Worm (Caenorhabditis elegans) whole organism, L4 larva: ENCODE data around the gene str-176.
A peak's percentile ranks its signal among the peaks of the same experiment; 100 is the strongest.

Experiments used
- F49E8.2 ChIP-seq: sonication (generic microtip); optimal IDR thresholded peaks from 2 replicates; lab custom pipeline; 2016; ENCODE audit warnings: missing compliant biosample characterization, mild to moderate bottlenecking, missing genetic modification characterization, borderline replicate concordance
- T26A8.4 ChIP-seq: fragments of 200-800 bp; sonication (Bioruptor generic); IDR thresholded peaks from 2 replicates; pipeline ENCODE4 v1.3.6; 2022; ENCODE audit warnings: missing genetic modification characterization, missing compliant biosample characterization
- Y105C5A.15 ChIP-seq: fragments of 200-800 bp; sonication (Bioruptor generic); IDR thresholded peaks from 2 replicates; pipeline ENCODE4 v1.3.6; 2022; ENCODE audit warnings: missing genetic modification characterization, missing compliant biosample characterization
- Y48G9A.11 ChIP-seq: fragments of 200-800 bp; sonication (Bioruptor generic); IDR thresholded peaks from 2 replicates; pipeline ENCODE4 v1.3.6; 2022; ENCODE audit warnings: missing genetic modification reagents, missing genetic modification characterization, missing compliant biosample characterization
- arid-1 ChIP-seq: fragments of 200-800 bp; sonication (Bioruptor generic); conservative IDR thresholded peaks from 2 replicates; pipeline ENCODE4 v1.3.6; 2022; ENCODE audit warnings: missing genetic modification reagents, missing genetic modification characterization, missing compliant biosample characterization
- ceh-82 ChIP-seq: sonication (generic microtip); optimal IDR thresholded peaks from 2 replicates; lab custom pipeline; 2017; ENCODE audit warnings: missing biosample characterization, missing genetic modification characterization
- ces-1 ChIP-seq: fragments of 150-350 bp; sonication (generic microtip); optimal IDR thresholded peaks from 4 replicates; lab custom pipeline; 2014; ENCODE audit warnings: missing biosample characterization, missing genetic modification reagents, missing genetic modification characterization
- dmd-8 ChIP-seq: fragments of 200-800 bp; sonication (Bioruptor generic); IDR thresholded peaks from 2 replicates; pipeline ENCODE4 v1.3.6; 2022; ENCODE audit warnings: missing genetic modification characterization, missing compliant biosample characterization
- dpl-1 ChIP-seq: fragments of 150-350 bp; optimal IDR thresholded peaks from 2 replicates; lab custom pipeline; 2014; ENCODE audit warnings: missing biosample characterization, missing genetic modification reagents, missing genetic modification characterization
- egl-43 ChIP-seq: fragments of 200-800 bp; sonication (Bioruptor generic); IDR thresholded peaks from 2 replicates; pipeline ENCODE4 v1.3.6; 2022; ENCODE audit warnings: missing genetic modification reagents, missing genetic modification characterization, missing compliant biosample characterization
- fkh-10 ChIP-seq: fragments of 150-350 bp; optimal IDR thresholded peaks from 2 replicates; lab custom pipeline; 2014; ENCODE audit warnings: missing biosample characterization, missing genetic modification reagents, missing genetic modification characterization
- hif-1 ChIP-seq, 2 experiments: sonication (generic microtip); optimal IDR thresholded peaks; 2 replicates each; lab custom pipeline; 2016 to 2017; ENCODE audit warnings: missing compliant biosample characterization in 2 of 2, missing genetic modification characterization in 2 of 2, missing genetic modification reagents in 2 of 2, missing genotype in 2 of 2, mild to moderate bottlenecking in 1 of 2
- hlh-30 ChIP-seq: sonication (generic microtip); optimal IDR thresholded peaks from 2 replicates; lab custom pipeline; 2017; ENCODE audit warnings: antibody characterized with exemption, mild to moderate bottlenecking, missing genetic modification characterization, missing compliant biosample characterization; ENCODE audit not compliant: insufficient read depth
- lin-13 ChIP-seq: fragments of 150-350 bp; optimal IDR thresholded peaks from 2 replicates; lab custom pipeline; 2014; ENCODE audit warnings: missing biosample characterization, missing genetic modification reagents, missing genetic modification characterization
- lin-29 ChIP-seq: fragments of 200-800 bp; sonication (Bioruptor generic); IDR thresholded peaks from 2 replicates; pipeline ENCODE4 v1.3.6; 2022; ENCODE audit warnings: missing genetic modification reagents, missing genetic modification characterization, missing compliant biosample characterization
- lin-38 ChIP-seq: fragments of 200-800 bp; sonication (Bioruptor generic); IDR thresholded peaks from 2 replicates; pipeline ENCODE4 v1.3.6; 2022; ENCODE audit warnings: missing genetic modification reagents, missing genetic modification characterization, missing compliant biosample characterization
- lir-3 ChIP-seq: sonication (generic microtip); optimal IDR thresholded peaks from 2 replicates; lab custom pipeline; 2016; ENCODE audit warnings: mild to moderate bottlenecking, missing genetic modification characterization, missing compliant biosample characterization
- mep-1 ChIP-seq: fragments of 150-350 bp; sonication (generic microtip); optimal IDR thresholded peaks from 3 replicates; lab custom pipeline; 2014; ENCODE audit warnings: missing biosample characterization, missing genetic modification characterization
- mes-2 ChIP-seq: sonication (generic microtip); optimal IDR thresholded peaks from 2 replicates; lab custom pipeline; 2016; ENCODE audit warnings: missing genotype, mild to moderate bottlenecking, missing genetic modification characterization, missing compliant biosample characterization; ENCODE audit not compliant: poor library complexity, severe bottlenecking
- nhr-102 ChIP-seq: sonication (generic microtip); optimal IDR thresholded peaks from 2 replicates; lab custom pipeline; 2016; ENCODE audit warnings: mild to moderate bottlenecking, missing genetic modification characterization, moderate library complexity, missing compliant biosample characterization
- nhr-41 ChIP-seq: fragments of 200-800 bp; sonication (Bioruptor generic); IDR thresholded peaks from 2 replicates; pipeline ENCODE4 v1.3.6; 2022; ENCODE audit warnings: missing genetic modification reagents, missing genetic modification characterization, missing compliant biosample characterization
- nhr-42 ChIP-seq: fragments of 200-800 bp; sonication (Bioruptor generic); IDR thresholded peaks from 2 replicates; pipeline ENCODE4 v1.3.6; 2022; ENCODE audit warnings: missing genetic modification characterization, missing compliant biosample characterization
- nhr-76 ChIP-seq: fragments of 150-350 bp; optimal IDR thresholded peaks from 2 replicates; lab custom pipeline; 2014; ENCODE audit warnings: missing biosample characterization, missing genetic modification characterization
- nhr-77 ChIP-seq: fragments of 150-350 bp; optimal IDR thresholded peaks from 2 replicates; lab custom pipeline; 2014; ENCODE audit warnings: missing biosample characterization, missing genetic modification characterization
- pqm-1 ChIP-seq: sonication (generic microtip); optimal IDR thresholded peaks from 2 replicates; lab custom pipeline; 2017; ENCODE audit warnings: missing biosample characterization, missing genetic modification characterization
- saeg-2 ChIP-seq: fragments of 200-800 bp; sonication (Bioruptor generic); IDR thresholded peaks from 2 replicates; pipeline ENCODE4 v1.3.6; 2022; ENCODE audit warnings: missing genetic modification reagents, missing genetic modification characterization, missing compliant biosample characterization
- set-16 ChIP-seq: fragments of 200-800 bp; sonication (Bioruptor generic); IDR thresholded peaks from 2 replicates; pipeline ENCODE4 v1.3.6; 2022; ENCODE audit warnings: missing genetic modification reagents, missing genetic modification characterization, missing compliant biosample characterization
- snpc-1.2 ChIP-seq: fragments of 200-800 bp; sonication (Bioruptor generic); IDR thresholded peaks from 2 replicates; pipeline ENCODE4 v1.3.6; 2022; ENCODE audit warnings: missing genetic modification reagents, missing genetic modification characterization, missing compliant biosample characterization
- tag-97 ChIP-seq: fragments of 200-800 bp; sonication (Bioruptor generic); IDR thresholded peaks from 2 replicates; pipeline ENCODE4 v1.3.6; 2022; ENCODE audit warnings: missing genetic modification characterization, missing compliant biosample characterization
- unc-130 ChIP-seq: sonication (generic microtip); optimal IDR thresholded peaks from 2 replicates; lab custom pipeline; 2016; ENCODE audit warnings: missing genetic modification reagents, missing genetic modification characterization, missing compliant biosample characterization
- unc-62 ChIP-seq, 3 experiments: fragments of 150-350 bp in 1 of 3; sonication (generic microtip); optimal IDR thresholded peaks in 2 of 3; peaks in 1 of 3; 1 replicate in 1 of 3; 2 replicates in 2 of 3; lab custom pipeline; 2014 to 2017; ENCODE audit warnings: missing biosample characterization in 3 of 3, missing genetic modification characterization in 3 of 3, missing genetic modification reagents in 3 of 3, missing genotype in 1 of 3
- zip-2 ChIP-seq: fragments of 150-350 bp; optimal IDR thresholded peaks from 2 replicates; lab custom pipeline; 2014; ENCODE audit warnings: missing biosample characterization, missing genetic modification characterization

The str-176 gene

DNA sequence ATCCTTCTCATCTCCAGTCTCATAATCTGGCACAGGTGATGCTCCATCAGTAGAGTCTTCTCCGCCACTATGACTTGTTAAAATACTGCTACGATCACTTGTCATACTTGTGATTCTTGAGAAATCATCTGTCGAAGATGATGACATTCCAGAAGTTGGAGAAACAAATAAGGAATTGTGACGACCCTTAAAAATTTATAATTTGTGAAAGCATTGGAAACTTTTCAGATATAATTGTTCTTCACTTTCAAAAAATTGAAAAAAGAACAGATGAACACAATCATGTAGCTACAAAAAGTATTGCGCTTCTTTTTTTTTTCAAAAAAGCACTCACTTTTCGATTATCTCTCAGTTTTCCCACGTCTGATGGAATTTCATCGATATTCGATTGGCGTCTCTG, 42.4 kb upstream of the str-176 start:
- TF ChIP-seq Y105C5A.15 (no peak), unc-62 (GFP tag; optimal IDR thresholded peaks at IDR 0.05 in 1 of 2; lab: Kevin White, UChicago) (peak in 1 of 2 experiments; percentile 95), unc-62 (tag; optimal IDR thresholded peaks at IDR 0.05; lab: Kevin White, UChicago) (no peak)

- TF ChIP-seq Y105C5A.15 (no peak), lir-3 (no peak), egl-43 (no peak), unc-130 (GFP tag; lab: Kevin White, UChicago) (no peak), lin-29 (no peak), ces-1 (GFP tag; lab: Kevin White, UChicago) (no peak), arid-1 (GFP tag; lab: Robert Waterston, UW) (no peak), lin-13 (no peak), T26A8.4 (GFP tag; lab: Robert Waterston, UW) (no peak), ceh-82 (tag; lab: Kevin White, UChicago) (no peak), nhr-42 (no peak), dmd-8 (GFP tag; lab: Robert Waterston, UW) (no peak)
- TF ChIP-seq, all 104 proteins: peak for 0
These were observed 37.8 kb upstream of the str-176 start, which contains the start of gene C28C12.1 for ce11 chrIV:8501382-8501781. Gene C28C12.1, plus strand, starts transcription at chrIV:8501682.

ce11 chrIV:8500576-8500975, 37.0 kb upstream of the str-176 start:
- peak; percentile 88 for TF ChIP-seq set-16 (GFP tag; lab: Robert Waterston, UW)

- no peak for TF ChIP-seq nhr-42
- TF ChIP-seq zip-2 (tag; lab: Kevin White, UChicago): no peak
- peak; percentile 64; the same call in 1 of the 2 replicates for TF ChIP-seq snpc-1.2 (GFP tag; lab: Robert Waterston, UW)
- TF ChIP-seq hlh-30: no peak
- TF ChIP-seq nhr-76: no peak
These were observed 36.3 kb upstream of the str-176 start for ce11 chrIV:8499956-8500355.

- no peak for TF ChIP-seq nhr-41 (GFP tag; lab: Robert Waterston, UW)
- TF ChIP-seq dpl-1 (GFP tag; lab: Kevin White, UChicago): peak; percentile 89
- TF ChIP-seq F49E8.2: peak; percentile 71
- TF ChIP-seq mes-2 (tag; lab: Kevin White, UChicago): peak; percentile 96
- peak; percentile 69 for TF ChIP-seq Y48G9A.11 (GFP tag; lab: Robert Waterston, UW)
- TF ChIP-seq unc-130 (GFP tag; lab: Kevin White, UChicago): peak; percentile 94
- TF ChIP-seq nhr-77: no peak
- TF ChIP-seq lin-38: peak; percentile 53
- TF ChIP-seq egl-43: no peak
- peak in 1 of 2 experiments; percentile 69 for TF ChIP-seq hif-1 (tag; optimal IDR thresholded peaks at IDR 0.05; lab: Kevin White, UChicago)
These were observed 35.3 kb upstream of the str-176 start, which contains the start of the genes acdh-13 and mesp-1 for ce11 chrIV:8498773-8499360. Gene acdh-13, minus strand, starts transcription at chrIV:8498823. Gene mesp-1, plus strand, starts transcription at chrIV:8499310.

DNA sequence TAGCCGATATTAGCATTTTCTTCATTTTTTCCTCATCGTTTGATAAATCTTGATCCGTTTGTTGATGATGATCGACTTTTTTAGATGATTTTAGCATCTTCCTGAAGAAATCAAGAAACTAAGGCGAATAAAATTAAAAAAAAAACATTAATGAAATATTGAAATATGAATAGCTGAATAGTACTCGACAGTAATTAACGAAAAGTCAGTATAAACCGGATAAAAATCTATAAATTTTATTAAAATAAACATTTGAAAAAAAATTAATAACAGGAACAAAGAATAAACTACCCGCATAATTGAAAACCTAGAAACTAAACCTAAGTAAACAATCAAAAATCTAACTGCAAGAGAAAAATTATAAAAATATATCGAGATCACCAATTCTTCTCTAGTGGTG, 32.6 kb upstream of the str-176 start, which contains the start of gene C28C12.12:
TSS of gene C28C12.12 (minus strand) at position 101 of the 400 bp plus-strand sequence.
- no peak for TF ChIP-seq saeg-2 (GFP tag; lab: Robert Waterston, UW)
- no peak for TF ChIP-seq nhr-102 (tag; lab: Kevin White, UChicago)
- TF ChIP-seq mep-1: no peak
- TF ChIP-seq tag-97 (GFP tag; lab: Robert Waterston, UW): no peak
- no peak for TF ChIP-seq pqm-1
- TF ChIP-seq fkh-10 (GFP tag; lab: Kevin White, UChicago): no peak
- no peak for TF ChIP-seq ces-1 (GFP tag; lab: Kevin White, UChicago)
